Worm (Caenorhabditis elegans) whole organism, L2 larva: Measurements from ENCODE around the gene dpy-31.

Experiments used
- R02D3.7 ChIP-seq: fragments of 150-350 bp; optimal IDR thresholded peaks from 2 replicates; lab custom pipeline; 2014; ENCODE audit warnings: missing biosample characterization, missing genetic modification characterization
- ceh-16 ChIP-seq: fragments of 150-350 bp; optimal IDR thresholded peaks from 2 replicates; lab custom pipeline; 2014; ENCODE audit warnings: missing biosample characterization, missing genetic modification characterization
- ceh-82 ChIP-seq: fragments of 150-350 bp; optimal IDR thresholded peaks from 2 replicates; lab custom pipeline; 2014; ENCODE audit warnings: missing biosample characterization, missing genetic modification characterization
- elt-1 ChIP-seq: fragments of 150-350 bp; optimal IDR thresholded peaks from 2 replicates; lab custom pipeline; 2014; ENCODE audit warnings: missing biosample characterization, missing genetic modification characterization
- fos-1 ChIP-seq: fragments of 150-350 bp; optimal IDR thresholded peaks from 2 replicates; lab custom pipeline; 2014; ENCODE audit warnings: missing biosample characterization, missing genetic modification characterization
- lin-39 ChIP-seq: fragments of 150-350 bp; optimal IDR thresholded peaks from 2 replicates; lab custom pipeline; 2014; ENCODE audit warnings: missing biosample characterization, missing genetic modification reagents, missing genetic modification characterization
- unc-39 ChIP-seq: fragments of 150-350 bp; optimal IDR thresholded peaks from 2 replicates; lab custom pipeline; 2014; ENCODE audit warnings: missing biosample characterization, missing genetic modification characterization
- unc-62 ChIP-seq: fragments of 150-350 bp; optimal IDR thresholded peaks from 2 replicates; lab custom pipeline; 2014; ENCODE audit warnings: missing biosample characterization, missing genetic modification reagents, missing genetic modification characterization
- zag-1 ChIP-seq: fragments of 150-350 bp; optimal IDR thresholded peaks from 2 replicates; lab custom pipeline; 2014; ENCODE audit warnings: missing biosample characterization, missing genetic modification characterization
- ztf-11 ChIP-seq: sonication (generic microtip); optimal IDR thresholded peaks from 2 replicates; lab custom pipeline; 2017; ENCODE audit warnings: missing biosample characterization, missing genetic modification characterization

DNA sequence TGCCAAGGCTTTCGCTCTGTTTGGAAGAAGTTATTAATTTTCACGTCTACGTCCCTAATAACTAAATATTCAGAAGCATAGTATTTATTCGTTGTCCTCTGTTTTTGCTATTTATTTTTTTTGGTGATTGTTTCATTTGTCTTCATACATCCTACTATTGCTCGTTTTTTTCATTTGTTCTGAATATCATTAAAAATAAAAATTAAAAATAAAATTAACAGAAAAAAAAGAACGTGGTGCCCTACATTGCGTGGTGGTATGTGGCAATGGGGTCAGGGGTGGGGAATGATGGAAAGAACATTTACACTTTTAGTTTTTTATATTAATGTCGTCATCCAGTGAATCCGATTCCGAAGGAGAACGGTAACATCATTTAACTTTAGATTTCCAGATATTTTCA, 39.1 kb downstream of the dpy-31 start, which contains the start of gene ztf-31:
- TF ChIP-seq fos-1, result no peak
- no peak for TF ChIP-seq ceh-16 (tag; lab: Kevin White, UChicago)
- no peak for TF ChIP-seq unc-39
- TF ChIP-seq elt-1, result no peak
- TF ChIP-seq ztf-11 (tag; lab: Kevin White, UChicago), result no peak
- no peak for TF ChIP-seq lin-39 (tag; lab: Kevin White, UChicago)
- no peak for TF ChIP-seq ceh-82 (tag; lab: Kevin White, UChicago)
- TF ChIP-seq unc-62 (GFP tag; lab: Kevin White, UChicago), result no peak
- TF ChIP-seq R02D3.7 (tag; lab: Kevin White, UChicago), result no peak
- no peak for TF ChIP-seq zag-1 (tag; lab: Kevin White, UChicago)
